Fruit fly (Drosophila melanogaster): Measurements from ENCODE around the gene CG7582.

- no peak for TF ChIP-seq insv (optimal IDR thresholded peaks at IDR 0.05)
- TF ChIP-seq psq (optimal IDR thresholded peaks at IDR 0.05) = no peak
- TF ChIP-seq Sin3A (optimal IDR thresholded peaks at IDR 0.05) = no peak
- no peak for TF ChIP-seq h (optimal IDR thresholded peaks at IDR 0.05)
- no peak for TF ChIP-seq ttk (optimal IDR thresholded peaks at IDR 0.05)
- no peak for TF ChIP-seq Myc (optimal IDR thresholded peaks at IDR 0.05)
Measured at dm6 chr3R:29681241-29681640, 837 bp downstream of the CG7582 start.
